Fruit fly (Drosophila melanogaster) S2 (cell line): ENCODE data around the gene CG6813.

Source experiments
- CG8478 ChIP-seq: fragments of >200 bp; optimal IDR thresholded peaks from 2 replicates; lab custom pipeline; 2018
- CTCF ChIP-seq, 2 experiments: fragments of >200 bp; optimal IDR thresholded peaks; 2 replicates each; lab custom pipeline; 2018

- TF ChIP-seq CG8478 (lab: Kevin White, UChicago) (no peak), CTCF (optimal IDR thresholded peaks at IDR 0.05; lab: Kevin White, UChicago) (no peak)
Measured at dm6 chr3R:11650105-11651039, 23.9 kb upstream of the CG6813 start, which contains the start of the genes Csk and Elp1.
